Fruit fly (Drosophila melanogaster): Measurements from ENCODE around the gene CG12099.
A peak's percentile ranks its signal among the peaks of the same experiment; 100 is the strongest.

CG12099 gene

DNA sequence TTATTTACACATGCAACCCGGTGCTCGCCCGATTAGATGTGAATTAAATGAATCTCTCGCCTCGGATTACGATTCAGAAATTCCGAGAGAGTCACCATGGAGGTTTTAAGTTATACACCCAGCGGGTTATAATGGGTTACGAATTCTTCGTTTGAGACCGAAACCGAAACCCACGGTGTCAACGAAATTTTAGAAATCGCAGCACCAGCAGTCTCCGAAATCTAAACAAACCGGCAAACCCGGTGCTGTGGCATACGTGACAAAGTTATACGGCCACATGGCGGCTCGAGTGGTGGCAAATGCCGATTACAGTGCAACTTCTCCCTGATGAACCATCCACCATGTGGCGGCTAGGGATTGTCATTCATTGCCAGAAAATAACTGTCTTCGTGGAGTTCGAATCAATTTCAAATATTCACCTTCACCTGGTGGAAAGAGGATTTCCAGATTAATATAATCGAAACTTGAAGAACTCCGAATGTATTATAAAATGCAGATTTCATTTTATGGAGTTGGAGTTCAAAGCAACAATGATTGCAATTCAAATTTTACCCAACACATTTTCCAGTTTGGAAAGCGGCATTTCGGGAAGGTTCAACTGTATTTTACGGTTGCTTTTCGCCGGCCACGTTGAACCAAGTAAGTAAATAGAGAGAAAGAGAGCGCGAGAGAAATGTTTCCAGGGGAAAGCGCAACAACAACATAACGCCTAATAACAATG, 42.3 kb downstream of the CG12099 start (continued):
- no peak for TF ChIP-seq hb (GFP tag; IDR thresholded peaks at IDR 0.05; ENCODE audit: partially characterized antibody)
- peak; percentile 70 for TF ChIP-seq Xbp1 (GFP tag; optimal IDR thresholded peaks at IDR 0.05)
- no peak for TF ChIP-seq Ravus (GFP tag; IDR thresholded peaks at IDR 0.05)
- TF ChIP-seq CG9215 (GFP tag; IDR thresholded peaks at IDR 0.05), result peak; percentile 37; the same call in 1 of the 2 replicates
- TF ChIP-seq cas (GFP tag; IDR thresholded peaks at IDR 0.05), result no peak
- peak; percentile 34; the same call in 1 of the 2 replicates for TF ChIP-seq Gsc (GFP tag; IDR thresholded peaks at IDR 0.05)
- TF ChIP-seq CG2116 (GFP tag; optimal IDR thresholded peaks at IDR 0.05), result peak; percentile 34
- peak; percentile 79 for TF ChIP-seq Drgx (GFP tag; IDR thresholded peaks at IDR 0.05)
- TF ChIP-seq Lim3 (GFP tag; IDR thresholded peaks at IDR 0.05), result no peak
- TF ChIP-seq D (optimal IDR thresholded peaks at IDR 0.05), result no peak
- peak; percentile 80 for TF ChIP-seq D (GFP tag; optimal IDR thresholded peaks at IDR 0.05)
- no peak for TF ChIP-seq gsb (GFP tag; IDR thresholded peaks at IDR 0.05)
- TF ChIP-seq Hsf (GFP tag; optimal IDR thresholded peaks at IDR 0.05), result peak; percentile 73
- peak; percentile 80 for TF ChIP-seq Sox102F (GFP tag; optimal IDR thresholded peaks at IDR 0.05)
- peak; percentile 64 for TF ChIP-seq CG2120 (GFP tag; optimal IDR thresholded peaks at IDR 0.05)
- TF ChIP-seq CG1024 (GFP tag; IDR thresholded peaks at IDR 0.05), result 0 out of 2 replicates have a peak, but pooled peaks have one; percentile 22
- TF ChIP-seq zen (tag; optimal IDR thresholded peaks at IDR 0.05), result peak; percentile 16
- TF ChIP-seq wek (GFP tag; optimal IDR thresholded peaks at IDR 0.05), result no peak
- TF ChIP-seq Neu2 (GFP tag; optimal IDR thresholded peaks at IDR 0.05; ENCODE audit: borderline replicate concordance), result no peak
- no peak for TF ChIP-seq D19B (GFP tag; optimal IDR thresholded peaks at IDR 0.05)
- TF ChIP-seq nom (GFP tag; optimal IDR thresholded peaks at IDR 0.05), result peak; percentile 10
- peak; percentile 35; the same call in 2 of the 3 replicates for TF ChIP-seq B-H1 (GFP tag; IDR thresholded peaks at IDR 0.05)
- peak; percentile 74 for TF ChIP-seq CG8089 (GFP tag; optimal IDR thresholded peaks at IDR 0.05)
- peak; percentile 57 for TF ChIP-seq Mes4 (GFP tag; optimal IDR thresholded peaks at IDR 0.05)
- peak; percentile 53; the same call in 1 of the 2 replicates for TF ChIP-seq ranshi (GFP tag; IDR thresholded peaks at IDR 0.05)
- TF ChIP-seq CG18619 (GFP tag; optimal IDR thresholded peaks at IDR 0.05), result peak; percentile 78
- peak; percentile 70 for TF ChIP-seq CG6254 (GFP tag; optimal IDR thresholded peaks at IDR 0.05)
- TF ChIP-seq nau (GFP tag; optimal IDR thresholded peaks at IDR 0.05), result no peak
- peak; percentile 32 for TF ChIP-seq CG17568 (GFP tag; optimal IDR thresholded peaks at IDR 0.05)
- no peak for TF ChIP-seq CG13894 (tag; optimal IDR thresholded peaks at IDR 0.05)
- TF ChIP-seq CG15601 (tag; optimal IDR thresholded peaks at IDR 0.05), result peak; percentile 82
- peak; percentile 66 for TF ChIP-seq CG10209 (GFP tag; optimal IDR thresholded peaks at IDR 0.05)
- TF ChIP-seq abd-A (tag; optimal IDR thresholded peaks at IDR 0.05), result no peak
- no peak for TF ChIP-seq sna (GFP tag; IDR thresholded peaks at IDR 0.05; ENCODE audit: partially characterized antibody)
- TF ChIP-seq prd (optimal IDR thresholded peaks at IDR 0.05), result no peak
- TF ChIP-seq prd (GFP tag; IDR thresholded peaks at IDR 0.05), result peak; percentile 79
- peak; percentile 51 for TF ChIP-seq CG6272 (GFP tag; IDR thresholded peaks at IDR 0.05)
- TF ChIP-seq chm (GFP tag; IDR thresholded peaks at IDR 0.05), result peak; percentile 61; the same call in 1 of the 2 replicates
- peak; percentile 65 for TF ChIP-seq onecut (GFP tag; IDR thresholded peaks at IDR 0.05)
- TF ChIP-seq CG8924 (tag; optimal IDR thresholded peaks at IDR 0.05), result peak; percentile 81
- TF ChIP-seq oc (tag; optimal IDR thresholded peaks at IDR 0.05), result peak; percentile 77
- TF ChIP-seq Spps (tag; optimal IDR thresholded peaks at IDR 0.05), result peak; percentile 35
- TF ChIP-seq CG34376 (GFP tag; optimal IDR thresholded peaks at IDR 0.05), result no peak
- TF ChIP-seq bbx (GFP tag; IDR thresholded peaks at IDR 0.05; ENCODE audit: partially characterized antibody), result no peak
- TF ChIP-seq D19A (tag; optimal IDR thresholded peaks at IDR 0.05), result peak; percentile 67
- peak; percentile 24 for TF ChIP-seq psq (GFP tag; optimal IDR thresholded peaks at IDR 0.05)
- no peak for TF ChIP-seq pan (optimal IDR thresholded peaks at IDR 0.05)
- TF ChIP-seq pan (GFP tag; optimal IDR thresholded peaks at IDR 0.05 in 1 of 2, IDR thresholded peaks at IDR 0.05 in 1 of 2), result peak in 1 of 2 experiments; percentile 46
- peak; percentile 53 for TF ChIP-seq pros (GFP tag; optimal IDR thresholded peaks at IDR 0.05)
